Worm (Caenorhabditis elegans) whole organism, L2 larva: Measurements from ENCODE around the gene F19H6.5.

Experiments
- ZK546.5 ChIP-seq: sonication (generic microtip); optimal IDR thresholded peaks from 2 replicates; lab custom pipeline; 2017; ENCODE audit warnings: missing biosample characterization, missing genetic modification characterization
- egl-27 ChIP-seq: sonication (generic microtip); optimal IDR thresholded peaks from 3 replicates; lab custom pipeline; 2017; ENCODE audit warnings: missing biosample characterization, missing genetic modification reagents, missing genetic modification characterization
- lin-39 ChIP-seq: fragments of 150-350 bp; optimal IDR thresholded peaks from 2 replicates; lab custom pipeline; 2014; ENCODE audit warnings: missing biosample characterization, missing genetic modification reagents, missing genetic modification characterization
- mab-5 ChIP-seq: fragments of 150-350 bp; optimal IDR thresholded peaks from 2 replicates; lab custom pipeline; 2014; ENCODE audit warnings: missing biosample characterization, missing genetic modification characterization
- nhr-25 ChIP-seq: fragments of 150-350 bp; sonication (generic microtip); optimal IDR thresholded peaks from 3 replicates; lab custom pipeline; 2014; ENCODE audit warnings: missing biosample characterization, missing genetic modification characterization
- snpc-4 ChIP-seq: fragments of 150-350 bp; optimal IDR thresholded peaks from 2 replicates; lab custom pipeline; 2014; ENCODE audit warnings: missing biosample characterization, missing genetic modification characterization
- unc-39 ChIP-seq: fragments of 150-350 bp; optimal IDR thresholded peaks from 2 replicates; lab custom pipeline; 2014; ENCODE audit warnings: missing biosample characterization, missing genetic modification characterization

DNA sequence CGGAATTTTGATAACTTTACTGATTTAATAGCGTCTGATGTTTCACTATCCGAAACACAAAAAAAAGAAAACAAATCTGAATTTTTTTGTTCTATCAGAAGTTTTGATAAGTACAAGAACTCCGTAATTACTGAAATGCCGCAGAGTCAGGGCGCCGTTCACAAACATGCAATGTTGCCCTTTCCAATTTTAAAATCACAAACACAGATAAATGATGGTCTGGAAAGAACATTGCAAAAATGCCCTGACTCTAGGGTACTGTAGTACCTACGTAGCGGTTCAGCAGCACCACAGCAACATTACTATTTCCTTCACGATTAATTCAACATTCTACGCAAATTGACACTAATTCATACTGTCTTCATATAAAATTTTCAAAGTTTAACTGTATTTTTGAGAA is 41.9 kb upstream of the F19H6.5 start:
- TF ChIP-seq ZK546.5 (tag; lab: Kevin White, UChicago) (no peak), mab-5 (no peak), egl-27 (tag; lab: Kevin White, UChicago) (no peak), nhr-25 (tag; lab: Kevin White, UChicago) (no peak), snpc-4 (tag; lab: Kevin White, UChicago) (no peak), unc-39 (tag; lab: Kevin White, UChicago) (no peak), lin-39 (tag; lab: Kevin White, UChicago) (no peak)
